Fruit fly (Drosophila melanogaster): ENCODE results near the gene CG17321.

dm6 chr2L:18823243-18823803 is 21.7 kb upstream of the CG17321 start, which contains the start of gene Ugt36D1:
- TF ChIP-seq Abd-B (GFP tag; optimal IDR thresholded peaks at IDR 0.05) (no peak), Hr83 (GFP tag; optimal IDR thresholded peaks at IDR 0.05; ENCODE audit: poor library complexity, severe bottlenecking) (peak; percentile 75)
